Worm (Caenorhabditis elegans): ENCODE data around the gene pqm-1.

DNA sequence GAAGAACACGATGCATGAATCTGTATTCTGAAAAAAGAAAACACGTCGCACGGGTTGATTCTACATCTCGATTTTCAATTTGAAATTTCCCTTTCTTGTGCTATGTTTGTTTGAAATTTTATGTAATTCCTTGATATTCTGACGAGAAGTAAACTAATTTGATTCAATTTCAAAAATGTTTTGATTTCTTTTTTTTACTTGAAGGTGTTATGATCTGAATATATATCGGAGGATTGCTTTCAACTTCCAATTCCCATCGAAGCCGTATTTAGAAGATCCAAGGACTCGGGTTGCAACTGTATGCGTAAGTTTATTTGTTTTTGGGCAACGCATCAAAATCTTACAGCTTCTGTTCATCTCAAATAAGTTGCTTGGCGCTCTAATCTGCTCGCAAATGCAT lies 25.0 kb downstream of the pqm-1 start, which contains the start of gene F40F8.1:
- TF ChIP-seq ama-1 (optimal IDR thresholded peaks at IDR 0.05): no peak
- TF ChIP-seq hmbx-1 (tag; optimal IDR thresholded peaks at IDR 0.05): no peak
- TF ChIP-seq pes-1 (GFP tag; IDR thresholded peaks at IDR 0.05): no peak
- no peak for TF ChIP-seq hmg-4 (GFP tag; optimal IDR thresholded peaks at IDR 0.05)
- no peak for TF ChIP-seq F13C5.2 (tag; optimal IDR thresholded peaks at IDR 0.05)
- TF ChIP-seq aly-1 (tag; optimal IDR thresholded peaks at IDR 0.05): no peak
- TF ChIP-seq hnd-1 (tag; optimal IDR thresholded peaks at IDR 0.05): no peak
- no peak for TF ChIP-seq flt-1 (GFP tag; IDR thresholded peaks at IDR 0.05)
- no peak for TF ChIP-seq B0310.2 (tag; optimal IDR thresholded peaks at IDR 0.05)

All from whole organism, early embryonic.